Fruit fly (Drosophila melanogaster) whole organism, wandering third instar larva: ENCODE measurements around the gene CG4842.

Experiments
- Abd-B ChIP-seq: fragments of >200 bp; optimal IDR thresholded peaks from 2 replicates; lab custom pipeline; 2017; ENCODE audit warnings: missing biosample characterization, missing genetic modification characterization
- CG32264 ChIP-seq: fragments of 200-800 bp; sonication (Bioruptor generic); optimal IDR thresholded peaks from 2 replicates; lab custom pipeline; 2016; ENCODE audit warnings: missing biosample characterization, missing genetic modification characterization
- CG9705 ChIP-seq: fragments of 200-800 bp; sonication (Bioruptor generic); optimal IDR thresholded peaks from 2 replicates; lab custom pipeline; 2018; ENCODE audit warnings: missing biosample characterization, mild to moderate bottlenecking, missing genetic modification characterization
- CrebA ChIP-seq: fragments of 200-800 bp; sonication (Bioruptor generic); optimal IDR thresholded peaks from 2 replicates; lab custom pipeline; 2016; ENCODE audit warnings: missing biosample characterization, mild to moderate bottlenecking, missing genetic modification characterization, borderline replicate concordance
- Dfd ChIP-seq: fragments of >200 bp; optimal IDR thresholded peaks from 2 replicates; lab custom pipeline; 2017; ENCODE audit warnings: missing biosample characterization, missing genetic modification characterization
- Dif ChIP-seq: fragments of 200-275, 200-300 bp; sonication (Bioruptor generic); optimal IDR thresholded peaks from 2 replicates; lab custom pipeline; 2018; ENCODE audit warnings: missing biosample characterization, missing genetic modification characterization; ENCODE audit not compliant: partially characterized antibody
- GATAd ChIP-seq: sonication (Bioruptor generic); optimal IDR thresholded peaks from 2 replicates; lab custom pipeline; 2016; ENCODE audit warnings: missing biosample characterization, missing genetic modification characterization
- HLH106 ChIP-seq: fragments of 200-800 bp; optimal IDR thresholded peaks from 3 replicates; lab custom pipeline; 2019; ENCODE audit warnings: missing biosample characterization, mild to moderate bottlenecking, missing genetic modification characterization, moderate library complexity
- Hnf4 ChIP-seq: fragments of 200-800 bp; sonication (Bioruptor generic); optimal IDR thresholded peaks from 2 replicates; lab custom pipeline; 2016; ENCODE audit warnings: missing biosample characterization, mild to moderate bottlenecking, missing genetic modification characterization
- Hr78 ChIP-seq: fragments of >200 bp; optimal IDR thresholded peaks from 2 replicates; lab custom pipeline; 2017; ENCODE audit warnings: missing biosample characterization, missing genetic modification characterization
- Hr83 ChIP-seq: fragments of 200-300 bp; sonication (Bioruptor generic); optimal IDR thresholded peaks from 2 replicates; lab custom pipeline; 2016; ENCODE audit warnings: missing biosample characterization, mild to moderate bottlenecking, missing genetic modification characterization, moderate library complexity; ENCODE audit not compliant: poor library complexity, severe bottlenecking
- Jra ChIP-seq: sonication (Bioruptor generic); optimal IDR thresholded peaks from 2 replicates; lab custom pipeline; 2016; ENCODE audit warnings: missing biosample characterization, missing genetic modification characterization
- Mio ChIP-seq: sonication (Bioruptor generic); optimal IDR thresholded peaks from 2 replicates; lab custom pipeline; 2016; ENCODE audit warnings: missing biosample characterization, missing genetic modification characterization
- Myc ChIP-seq: fragments of >200 bp; optimal IDR thresholded peaks from 2 replicates; lab custom pipeline; 2017
- N ChIP-seq: fragments of >200 bp; optimal IDR thresholded peaks from 2 replicates; lab custom pipeline; 2018; ENCODE audit warnings: missing biosample characterization, missing external identifiers, missing genetic modification characterization
- OdsH ChIP-seq: fragments of 200-800 bp; sonication (Bioruptor generic); optimal IDR thresholded peaks from 2 replicates; lab custom pipeline; 2016; ENCODE audit warnings: missing biosample characterization, mild to moderate bottlenecking, missing genetic modification characterization
- Rel ChIP-seq, 2 experiments: fragments of 200-800 bp; sonication (Bioruptor generic) in 1 of 2; optimal IDR thresholded peaks; 2 replicates in 1 of 2; 3 replicates in 1 of 2; lab custom pipeline; 2016 to 2019; ENCODE audit warnings: mild to moderate bottlenecking in 2 of 2, missing biosample characterization in 2 of 2, missing genetic modification characterization in 2 of 2, moderate library complexity in 1 of 2
- Sp1 ChIP-seq: fragments of 200-800 bp; sonication (Bioruptor generic); optimal IDR thresholded peaks from 3 replicates; lab custom pipeline; 2019; ENCODE audit warnings: missing biosample characterization, mild to moderate bottlenecking, missing genetic modification characterization, moderate library complexity
- Vsx2 ChIP-seq: fragments of 200-300, 225-300 bp; sonication (Bioruptor generic); optimal IDR thresholded peaks from 2 replicates; lab custom pipeline; 2018; ENCODE audit warnings: missing biosample characterization, missing genetic modification characterization; ENCODE audit not compliant: partially characterized antibody
- br ChIP-seq: fragments of 200-800 bp; sonication (Bioruptor generic); optimal IDR thresholded peaks from 2 replicates; lab custom pipeline; 2016; ENCODE audit warnings: missing biosample characterization, missing genetic modification characterization
- brk ChIP-seq: fragments of 200-800 bp; sonication (Bioruptor generic); optimal IDR thresholded peaks from 2 replicates; lab custom pipeline; 2016; ENCODE audit warnings: missing biosample characterization, mild to moderate bottlenecking, missing genetic modification characterization
- dl ChIP-seq, 2 experiments: fragments of 175-275, 200-275 bp in 1 of 2; fragments of 200-275 bp in 1 of 2; sonication (Bioruptor generic); optimal IDR thresholded peaks; lab custom pipeline; 2018; ENCODE audit warnings: mild to moderate bottlenecking in 2 of 2, missing biosample characterization in 2 of 2, missing genetic modification characterization in 2 of 2, moderate library complexity in 2 of 2; ENCODE audit not compliant: partially characterized antibody in 2 of 2, insufficient read depth in 1 of 2
- dmrt93B ChIP-seq: fragments of 200-800 bp; sonication (Bioruptor generic); optimal IDR thresholded peaks from 2 replicates; lab custom pipeline; 2018; ENCODE audit warnings: missing biosample characterization, mild to moderate bottlenecking, missing genetic modification characterization
- dsf ChIP-seq: sonication (Bioruptor generic); optimal IDR thresholded peaks from 2 replicates; lab custom pipeline; 2016; ENCODE audit warnings: missing biosample characterization, missing genetic modification characterization, borderline replicate concordance
- foxo ChIP-seq, 2 experiments: fragments of 200-800 bp; sonication (Bioruptor generic); optimal IDR thresholded peaks; 2 replicates in 1 of 2; 3 replicates in 1 of 2; lab custom pipeline; 2016 to 2017; ENCODE audit warnings: missing biosample characterization in 2 of 2, missing genetic modification characterization in 2 of 2
- h ChIP-seq: fragments of 200-800 bp; sonication (Bioruptor generic); optimal IDR thresholded peaks from 3 replicates; lab custom pipeline; 2016; ENCODE audit warnings: missing biosample characterization, mild to moderate bottlenecking, missing genetic modification characterization
- jim ChIP-seq: fragments of 175-275, 200-325 bp; sonication (Bioruptor generic); optimal IDR thresholded peaks from 2 replicates; lab custom pipeline; 2016; ENCODE audit warnings: missing biosample characterization, mild to moderate bottlenecking, missing genetic modification characterization
- lola ChIP-seq: fragments of >200 bp; optimal IDR thresholded peaks from 2 replicates; lab custom pipeline; 2017; ENCODE audit warnings: missing biosample characterization, missing genetic modification characterization
- psq ChIP-seq: fragments of 200-800 bp; sonication (Bioruptor generic); optimal IDR thresholded peaks from 3 replicates; lab custom pipeline; 2017; ENCODE audit warnings: missing biosample characterization, mild to moderate bottlenecking, missing genetic modification characterization, moderate library complexity
- rgr ChIP-seq: fragments of 200-800 bp; sonication (Bioruptor generic); optimal IDR thresholded peaks from 3 replicates; lab custom pipeline; 2016; ENCODE audit warnings: missing biosample characterization, mild to moderate bottlenecking, missing genetic modification characterization
- sv ChIP-seq: fragments of 200-800 bp; sonication (Bioruptor generic); optimal IDR thresholded peaks from 3 replicates; lab custom pipeline; 2016; ENCODE audit warnings: missing biosample characterization, missing genetic modification characterization
- tai ChIP-seq: sonication (Bioruptor generic); optimal IDR thresholded peaks from 2 replicates; lab custom pipeline; 2016; ENCODE audit warnings: missing biosample characterization, missing genetic modification characterization
- usp ChIP-seq: fragments of >200 bp; optimal IDR thresholded peaks from 2 replicates; lab custom pipeline; 2017; ENCODE audit warnings: missing biosample characterization, missing genetic modification characterization
- woc ChIP-seq: sonication (Bioruptor generic); optimal IDR thresholded peaks from 2 replicates; lab custom pipeline; 2016; ENCODE audit warnings: missing biosample characterization, mild to moderate bottlenecking, missing genetic modification characterization

Gene CG4842

DNA sequence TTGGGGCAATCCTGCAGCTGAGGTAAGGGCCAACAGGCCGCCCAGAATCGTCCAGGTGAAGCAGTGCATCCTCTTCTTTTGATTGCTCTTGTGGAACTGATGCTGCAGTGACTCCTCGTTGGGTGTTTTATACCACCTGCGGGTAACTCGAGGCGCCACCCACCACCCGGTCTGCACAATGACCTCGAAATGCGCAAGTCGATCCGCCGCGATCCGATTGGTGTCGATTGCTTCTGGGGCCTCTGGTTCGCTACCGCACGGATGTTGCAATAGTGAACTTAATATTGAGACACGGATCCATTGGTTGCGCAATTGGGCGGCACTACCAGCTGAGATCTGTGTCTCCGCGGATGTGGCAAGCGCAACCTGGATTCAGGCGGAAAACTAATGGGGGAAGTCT lies 949 bp upstream of the CG4842 start, which contains the start of gene Cpr72Ec:
Gene Cpr72Ec (minus strand): TSS at position 101 of the 400 bp plus-strand sequence.
- TF ChIP-seq CrebA (no peak), N (GFP tag; lab: Kevin White, UChicago) (no peak)

DNA sequence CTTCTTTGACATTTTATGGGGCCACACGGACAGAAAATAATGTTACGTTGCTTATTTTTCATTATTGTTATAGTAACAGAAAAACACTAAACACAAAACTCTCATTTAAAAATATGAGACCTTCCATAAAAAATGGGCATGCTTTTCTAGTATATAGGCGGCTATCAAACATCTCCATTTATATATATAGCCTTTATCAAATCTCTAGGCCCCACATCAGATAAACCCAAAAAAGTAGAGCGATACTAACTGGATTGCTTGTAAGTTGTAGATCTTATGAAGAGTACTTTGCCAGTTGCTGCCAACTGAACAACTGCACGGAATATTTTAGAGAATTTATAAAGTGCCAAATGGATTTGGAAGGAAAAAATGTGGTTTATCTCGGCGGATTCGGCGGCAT lies 1.3 kb downstream of the CG4842 start, which contains the start of gene CG18814:
Gene CG18814 (plus strand): TSS at position 301 of the 400 bp plus-strand sequence.
- TF ChIP-seq Sp1 (GFP tag; lab: Kevin White, UChicago) (no peak), sv (GFP tag; lab: Kevin White, UChicago) (no peak), Abd-B (GFP tag; lab: Kevin White, UChicago) (no peak), Dif (GFP tag; lab: Kevin White, UChicago) (no peak), psq (no peak), Hr78 (GFP tag; lab: Kevin White, UChicago) (no peak), Hr83 (GFP tag; lab: Kevin White, UChicago) (no peak), lola (GFP tag; lab: Kevin White, UChicago) (no peak), dsf (no peak)
- TF ChIP-seq, all 38 proteins: peak for 0

DNA sequence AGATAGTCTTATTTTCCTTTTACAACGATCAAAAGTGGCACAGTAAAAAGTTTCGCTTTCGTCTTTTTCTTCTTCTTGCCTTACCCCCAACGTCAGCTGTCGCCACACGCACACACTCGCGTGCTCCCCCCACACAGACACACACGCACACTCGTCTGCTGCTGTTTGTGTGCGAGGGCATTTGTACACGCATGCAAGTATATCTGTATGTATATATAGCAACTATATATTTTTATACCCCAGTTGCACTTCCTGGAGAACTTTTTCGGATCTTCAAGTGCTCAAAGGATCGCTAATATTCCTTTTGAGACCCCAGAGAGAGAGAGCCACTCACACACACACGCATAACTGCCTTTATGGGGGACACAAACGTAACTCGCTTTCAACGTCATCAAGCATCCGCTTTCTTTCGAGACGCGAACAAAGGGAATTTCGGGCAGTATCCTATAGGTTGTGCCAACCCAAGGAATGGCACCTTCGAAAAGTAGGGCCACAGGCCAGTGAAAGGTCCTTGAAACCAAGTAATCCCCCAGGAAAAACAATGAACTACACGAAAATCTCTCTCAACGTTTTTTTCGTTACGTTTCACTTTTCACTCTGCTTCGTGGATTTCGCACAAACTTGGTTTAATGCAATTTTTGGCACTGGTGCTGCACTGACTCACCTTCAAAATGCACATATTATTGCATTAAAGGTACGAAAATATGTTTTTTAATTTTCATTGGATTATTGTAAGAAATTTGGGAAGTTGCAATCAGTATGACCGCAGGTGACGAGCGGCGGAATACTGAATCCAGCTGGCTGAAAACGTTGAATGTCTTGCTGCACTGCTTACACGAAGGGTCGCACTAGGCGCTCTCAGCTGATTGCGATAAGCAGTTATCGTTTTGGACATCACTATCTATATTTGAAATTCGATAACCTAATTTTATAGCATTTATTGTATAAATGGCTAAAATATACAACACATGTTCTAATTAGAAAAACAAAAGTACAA lies 9.9 kb downstream of the CG4842 start, which contains the start of gene roq:
Gene roq (minus strand): TSS at position 799 of the 997 bp plus-strand sequence.
- TF ChIP-seq jim (GFP tag; lab: Kevin White, UChicago), result no peak
- no peak for TF ChIP-seq woc (GFP tag; lab: Kevin White, UChicago)
- TF ChIP-seq Sp1 (GFP tag; lab: Kevin White, UChicago), result no peak
- peak; percentile 88 for TF ChIP-seq CrebA
- no peak for TF ChIP-seq lola (GFP tag; lab: Kevin White, UChicago)
- TF ChIP-seq h, result peak; percentile 35
- TF ChIP-seq dsf, result no peak
- TF ChIP-seq tai (GFP tag; lab: Kevin White, UChicago), result no peak
- TF ChIP-seq psq, result no peak
- no peak for TF ChIP-seq CG32264
- TF ChIP-seq Hnf4, result no peak
- TF ChIP-seq Vsx2 (GFP tag; lab: Kevin White, UChicago), result no peak
- peak; percentile 86 for TF ChIP-seq N (GFP tag; lab: Kevin White, UChicago)
- TF ChIP-seq Myc, result no peak
- TF ChIP-seq Dfd (GFP tag; lab: Kevin White, UChicago), result no peak
- no peak for TF ChIP-seq CG9705 (GFP tag; lab: Kevin White, UChicago)
- TF ChIP-seq Rel (GFP tag; optimal IDR thresholded peaks at IDR 0.05; lab: Kevin White, UChicago), result peak; percentile 18
- TF ChIP-seq Rel (tag; optimal IDR thresholded peaks at IDR 0.05; lab: Kevin White, UChicago), result peak; percentile 6
- peak; percentile 19 for TF ChIP-seq OdsH (GFP tag; lab: Kevin White, UChicago)
- no peak for TF ChIP-seq brk (GFP tag; lab: Kevin White, UChicago)
- no peak for TF ChIP-seq Hr83 (GFP tag; lab: Kevin White, UChicago)
- TF ChIP-seq sv (GFP tag; lab: Kevin White, UChicago), result no peak
- TF ChIP-seq dmrt93B (GFP tag; lab: Kevin White, UChicago), result no peak
- TF ChIP-seq usp, result no peak
- TF ChIP-seq Dif (GFP tag; lab: Kevin White, UChicago), result no peak
- no peak for TF ChIP-seq GATAd (GFP tag; lab: Kevin White, UChicago)
- no peak for TF ChIP-seq br (GFP tag; lab: Kevin White, UChicago)
- no peak for TF ChIP-seq rgr (GFP tag; lab: Kevin White, UChicago)
- TF ChIP-seq HLH106 (tag; lab: Kevin White, UChicago), result no peak
- TF ChIP-seq Abd-B (GFP tag; lab: Kevin White, UChicago), result no peak
- TF ChIP-seq Jra (GFP tag; lab: Kevin White, UChicago), result no peak
- TF ChIP-seq Mio (GFP tag; lab: Kevin White, UChicago), result no peak
- no peak for TF ChIP-seq foxo (GFP tag; optimal IDR thresholded peaks at IDR 0.05; lab: Kevin White, UChicago)
- TF ChIP-seq dl (GFP tag; optimal IDR thresholded peaks at IDR 0.05; lab: Kevin White, UChicago; ENCODE audit: insufficient read depth in 1 of 2, partially characterized antibody in 2 of 2), result no peak
